Fruit fly (Drosophila melanogaster) S2 (cell line): ENCODE measurements around the gene hiro.

Source experiments
- CG8478 ChIP-seq: fragments of >200 bp; optimal IDR thresholded peaks from 2 replicates; lab custom pipeline; 2018
- CTCF ChIP-seq, 2 experiments: fragments of >200 bp; optimal IDR thresholded peaks; 2 replicates each; lab custom pipeline; 2018

hiro gene

dm6 chr3L:724518-725341, 37.0 kb upstream of the hiro start:
- TF ChIP-seq CTCF (optimal IDR thresholded peaks at IDR 0.05; lab: Kevin White, UChicago) (no peak), CG8478 (lab: Kevin White, UChicago) (no peak)

- TF ChIP-seq CG8478 (lab: Kevin White, UChicago) = no peak
- no peak for TF ChIP-seq CTCF (optimal IDR thresholded peaks at IDR 0.05; lab: Kevin White, UChicago)
Measured at dm6 chr3L:723654-724461, 36.1 kb upstream of the hiro start.

dm6 chr3L:722386-722785, 34.6 kb upstream of the hiro start:
- TF ChIP-seq CTCF (optimal IDR thresholded peaks at IDR 0.05; lab: Kevin White, UChicago) = no peak
- no peak for TF ChIP-seq CG8478 (lab: Kevin White, UChicago)

dm6 chr3L:721863-722262, 34.1 kb upstream of the hiro start:
- TF ChIP-seq CTCF (optimal IDR thresholded peaks at IDR 0.05; lab: Kevin White, UChicago) = no peak
- TF ChIP-seq CG8478 (lab: Kevin White, UChicago) = no peak

DNA sequence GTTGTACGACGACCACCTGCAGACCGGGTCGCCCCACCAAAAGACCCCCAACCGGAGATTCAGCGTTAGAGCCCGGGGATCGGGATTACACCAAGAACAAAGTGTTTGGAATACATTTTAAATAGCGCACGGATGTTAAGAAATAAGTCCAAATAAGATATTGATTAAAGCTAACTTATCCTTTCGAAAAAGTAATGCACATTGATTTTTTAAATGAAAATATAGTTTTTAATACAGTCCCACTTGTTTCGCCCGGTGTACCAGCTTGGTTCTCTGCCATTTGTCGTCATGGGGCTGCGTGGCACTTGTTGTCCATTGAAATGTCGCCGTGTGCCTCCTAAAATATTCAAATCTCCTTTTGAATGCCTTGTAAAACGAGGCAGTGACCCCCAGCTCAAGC, 33.3 kb upstream of the hiro start:
- TF ChIP-seq CTCF (optimal IDR thresholded peaks at IDR 0.05; lab: Kevin White, UChicago) (no peak), CG8478 (lab: Kevin White, UChicago) (no peak)

dm6 chr3L:718378-718777, 30.6 kb upstream of the hiro start:
- TF ChIP-seq CG8478 (lab: Kevin White, UChicago) (no peak), CTCF (optimal IDR thresholded peaks at IDR 0.05; lab: Kevin White, UChicago) (no peak)

DNA sequence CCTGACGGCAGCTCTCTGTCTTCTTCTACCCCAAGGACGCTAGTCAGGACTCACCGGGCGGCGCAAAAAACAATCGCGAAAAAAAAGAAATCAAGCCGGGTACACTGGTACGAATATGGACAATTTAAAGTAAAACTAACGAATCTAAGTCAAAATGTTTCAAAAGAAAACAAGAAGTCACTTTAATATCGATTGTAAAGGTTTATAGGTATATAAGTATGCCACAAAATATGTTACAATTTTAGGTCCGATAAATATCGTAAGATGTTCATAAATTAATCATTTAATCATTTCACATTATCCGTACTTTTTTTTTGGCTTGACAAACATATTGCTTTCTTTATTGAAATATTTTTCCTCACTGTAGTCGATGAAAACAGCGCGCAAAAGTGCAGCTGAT, 28.3 kb upstream of the hiro start:
- TF ChIP-seq CTCF (optimal IDR thresholded peaks at IDR 0.05; lab: Kevin White, UChicago) = no peak
- TF ChIP-seq CG8478 (lab: Kevin White, UChicago) = no peak

- TF ChIP-seq CG8478 (lab: Kevin White, UChicago) (peak; percentile 71), CTCF (optimal IDR thresholded peaks at IDR 0.05; lab: Kevin White, UChicago) (peak; percentile 95 to 99)
Measured at dm6 chr3L:711839-712553, 24.2 kb upstream of the hiro start, which contains the start of gene CG13896. TSS of gene CG13896 (minus strand) at chr3L:711850.

- no peak for TF ChIP-seq CG8478 (lab: Kevin White, UChicago)
- peak; percentile 36 to 57 for TF ChIP-seq CTCF (optimal IDR thresholded peaks at IDR 0.05; lab: Kevin White, UChicago)
Measured at dm6 chr3L:710345-710822, 22.6 kb upstream of the hiro start, which contains the start of gene CkIIalpha-i3. TSS of gene CkIIalpha-i3 (minus strand) at chr3L:710607.

- TF ChIP-seq CG8478 (lab: Kevin White, UChicago) (no peak), CTCF (optimal IDR thresholded peaks at IDR 0.05; lab: Kevin White, UChicago) (peak in 1 of 2 experiments; percentile 5)
Measured at dm6 chr3L:709882-710281, 22.1 kb upstream of the hiro start.

- TF ChIP-seq CG8478 (lab: Kevin White, UChicago) (no peak), CTCF (optimal IDR thresholded peaks at IDR 0.05; lab: Kevin White, UChicago) (no peak)
Measured at dm6 chr3L:707992-708489, 20.3 kb upstream of the hiro start, which contains the start of gene CG13895. TSS of gene CG13895 (minus strand) at chr3L:708205.

DNA sequence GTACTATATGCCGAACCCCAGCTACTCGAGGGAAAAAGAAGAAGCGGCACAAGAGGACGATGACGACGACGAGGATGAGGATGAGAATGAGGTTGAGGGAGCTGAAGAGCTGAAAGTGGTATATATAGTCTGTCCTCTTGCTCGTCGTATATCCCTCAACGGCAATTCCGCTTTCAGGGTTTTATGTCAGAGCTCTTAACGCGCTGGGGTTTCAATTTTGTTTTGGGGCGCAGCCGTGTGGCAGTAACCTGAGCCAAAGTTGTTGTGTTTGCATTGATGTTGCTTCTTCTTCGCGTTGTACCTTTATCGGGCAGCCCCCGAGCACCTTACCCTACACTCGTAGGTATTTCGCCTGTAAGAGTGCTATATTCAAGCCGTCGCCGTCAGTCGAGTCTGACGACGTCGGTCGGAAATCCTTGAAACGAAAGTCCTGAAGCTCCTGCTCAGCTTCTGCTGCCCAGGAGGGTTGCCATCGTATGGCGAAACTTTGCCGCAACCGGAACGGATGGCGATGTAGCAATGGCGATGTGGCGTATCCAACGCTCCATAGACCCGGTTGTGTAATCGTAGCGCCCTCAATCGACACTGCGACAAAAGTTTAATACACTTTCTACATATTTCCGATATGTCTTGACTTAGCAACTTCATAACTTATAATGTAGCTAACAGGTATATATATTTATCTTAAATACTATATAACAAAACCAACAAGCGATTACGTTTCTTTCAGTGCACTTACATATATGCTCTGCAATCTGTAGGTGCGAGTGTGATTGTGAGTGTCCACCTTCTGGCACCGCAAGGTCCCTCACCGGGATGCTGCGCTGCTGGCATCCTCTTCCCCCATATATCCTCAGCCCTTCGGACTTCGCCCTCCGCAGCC, 17.1 kb upstream of the hiro start:
- no peak for TF ChIP-seq CTCF (optimal IDR thresholded peaks at IDR 0.05; lab: Kevin White, UChicago)

- TF ChIP-seq CTCF (optimal IDR thresholded peaks at IDR 0.05; lab: Kevin White, UChicago) = no peak
- TF ChIP-seq CG8478 (lab: Kevin White, UChicago) = no peak
Measured at dm6 chr3L:703160-703793, 15.5 kb upstream of the hiro start.
